Fruit fly (Drosophila melanogaster): ENCODE data around the gene CG43136.

The CG43136 gene

DNA sequence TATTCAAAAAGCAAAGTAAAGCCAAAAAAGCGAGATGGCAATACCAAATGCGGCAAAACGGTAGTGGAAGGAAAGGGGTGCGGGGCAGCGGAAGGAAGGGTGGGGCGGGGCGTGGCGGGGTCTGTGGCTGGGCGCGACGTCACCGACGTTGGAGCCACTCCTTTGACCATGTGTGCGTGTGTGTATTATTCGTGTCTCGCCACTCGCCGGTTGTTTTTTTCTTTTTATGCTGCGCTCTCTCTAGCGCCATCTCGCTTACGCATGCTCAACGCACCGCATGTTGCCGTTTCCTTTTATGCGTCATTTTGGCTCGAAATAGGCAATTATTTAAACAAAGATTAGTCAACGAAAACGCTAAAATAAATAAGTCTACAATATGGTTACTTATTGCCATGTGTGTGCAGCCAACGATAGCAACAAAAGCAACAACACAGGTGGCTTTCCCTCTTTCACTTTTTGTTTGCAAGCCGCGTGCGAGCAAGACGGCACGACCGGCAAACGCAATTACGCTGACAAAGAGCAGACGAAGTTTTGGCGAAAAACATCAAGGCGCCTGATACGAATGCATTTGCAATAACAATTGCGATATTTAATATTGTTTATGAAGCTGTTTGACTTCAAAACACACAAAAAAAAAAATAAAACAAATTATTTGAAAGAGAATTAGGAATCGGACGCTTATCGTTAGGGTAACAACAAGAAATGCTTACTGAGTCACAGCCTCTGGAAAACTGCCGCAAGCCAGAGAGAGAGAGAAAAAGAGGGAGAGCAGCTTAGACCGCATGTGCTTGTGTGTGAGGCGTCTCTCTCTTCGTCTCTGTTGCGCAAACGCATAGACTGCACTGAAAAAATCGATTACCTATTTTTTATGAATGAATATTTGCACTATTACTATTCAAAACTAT, 45.9 kb downstream of the CG43136 start (continued):
- TF ChIP-seq dsx (GFP tag; optimal IDR thresholded peaks at IDR 0.05; ENCODE audit: poor library complexity, severe bottlenecking) (peak; percentile 30), CG9139 (GFP tag; optimal IDR thresholded peaks at IDR 0.05) (no peak), eg (GFP tag; IDR thresholded peaks at IDR 0.05) (peak; percentile 61; the same call in 2 of the 3 replicates), fkh (GFP tag; optimal IDR thresholded peaks at IDR 0.05) (peak; percentile 94), CG7368 (GFP tag; optimal IDR thresholded peaks at IDR 0.05) (no peak)

DNA sequence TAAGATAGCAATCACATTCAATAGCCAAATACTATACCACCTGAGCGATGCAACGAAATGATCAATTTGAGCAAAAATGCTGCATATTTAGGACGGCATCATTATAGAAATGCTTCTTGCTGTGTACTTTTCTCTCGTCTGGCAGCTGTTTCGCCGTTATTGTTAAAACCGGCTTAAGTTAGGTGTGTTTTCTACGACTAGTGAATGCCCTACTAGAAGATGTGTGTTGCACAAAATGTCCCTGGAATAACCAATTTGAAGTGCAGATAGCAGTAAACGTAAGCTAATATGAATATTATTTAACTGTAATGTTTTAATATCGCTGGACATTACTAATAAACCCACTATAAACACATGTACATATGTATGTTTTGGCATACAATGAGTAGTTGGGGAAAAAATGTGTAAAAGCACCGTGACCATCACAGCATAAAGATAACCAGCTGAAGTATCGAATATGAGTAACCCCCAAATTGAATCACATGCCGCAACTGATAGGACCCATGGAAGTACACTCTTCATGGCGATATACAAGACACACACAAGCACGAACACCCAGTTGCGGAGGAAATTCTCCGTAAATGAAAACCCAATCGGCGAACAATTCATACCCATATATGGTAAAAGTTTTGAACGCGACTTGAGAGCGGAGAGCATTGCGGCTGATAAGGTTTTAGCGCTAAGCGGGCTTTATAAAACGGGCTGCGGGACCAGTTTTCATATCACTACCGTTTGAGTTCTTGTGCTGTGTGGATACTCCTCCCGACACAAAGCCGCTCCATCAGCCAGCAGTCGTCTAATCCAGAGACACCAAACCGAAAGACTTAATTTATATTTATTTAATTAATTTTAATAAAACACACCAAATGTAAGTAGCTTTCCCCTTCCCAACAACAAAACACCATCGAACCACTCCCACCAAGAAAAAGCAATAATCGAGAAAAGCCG, 46.9 kb downstream of the CG43136 start, which contains the start of gene Act5C:
TSS of gene Act5C (plus strand) at position 716 of the 948 bp plus-strand sequence.
- TF ChIP-seq CG3032 (tag; optimal IDR thresholded peaks at IDR 0.05) (peak; percentile 98), Sox14 (GFP tag; optimal IDR thresholded peaks at IDR 0.05) (peak; percentile 97), CG8119 (GFP tag; IDR thresholded peaks at IDR 0.05) (peak; percentile 95), fd85E (GFP tag; optimal IDR thresholded peaks at IDR 0.05) (peak; percentile 85), CG6854 (GFP tag; optimal IDR thresholded peaks at IDR 0.05) (peak; percentile 97), ss (GFP tag; optimal IDR thresholded peaks at IDR 0.05) (peak; percentile 95 to 98), CG11762 (GFP tag; optimal IDR thresholded peaks at IDR 0.05; ENCODE audit: insufficient read depth) (peak; percentile 92), CG8319 (GFP tag; optimal IDR thresholded peaks at IDR 0.05) (peak; percentile 93), Sox102F (GFP tag; optimal IDR thresholded peaks at IDR 0.05) (peak; percentile 98), salr (GFP tag; optimal IDR thresholded peaks at IDR 0.05) (peak; percentile 90 to 98), Ets96B (tag; optimal IDR thresholded peaks at IDR 0.05) (peak; percentile 97), CG6276 (GFP tag; optimal IDR thresholded peaks at IDR 0.05) (peak; percentile 95), cyc (GFP tag; optimal IDR thresholded peaks at IDR 0.05) (peak; percentile 98), topi (GFP tag; optimal IDR thresholded peaks at IDR 0.05) (peak; percentile 98), CG3919 (GFP tag; optimal IDR thresholded peaks at IDR 0.05) (peak; percentile 98), esn (GFP tag; optimal IDR thresholded peaks at IDR 0.05) (peak; percentile 98), CG10669 (GFP tag; optimal IDR thresholded peaks at IDR 0.05) (peak; percentile 99), Eip75B (GFP tag; optimal IDR thresholded peaks at IDR 0.05) (peak; percentile 98), Ets21C (GFP tag; optimal IDR thresholded peaks at IDR 0.05) (peak; percentile 92), eg (GFP tag; IDR thresholded peaks at IDR 0.05) (peak; percentile 98), CG10631 (GFP tag; optimal IDR thresholded peaks at IDR 0.05) (peak; percentile 97), CG1621 (tag; optimal IDR thresholded peaks at IDR 0.05) (peak; percentile 99), dsx (GFP tag; optimal IDR thresholded peaks at IDR 0.05; ENCODE audit: poor library complexity, severe bottlenecking) (peak; percentile 96), Hr4 (GFP tag; optimal IDR thresholded peaks at IDR 0.05) (peak; percentile 95), CG6808 (GFP tag; optimal IDR thresholded peaks at IDR 0.05) (peak; percentile 97), Smox (GFP tag; optimal IDR thresholded peaks at IDR 0.05) (peak; percentile 96), Lpt (GFP tag; optimal IDR thresholded peaks at IDR 0.05) (peak; percentile 94), Blimp-1 (GFP tag; optimal IDR thresholded peaks at IDR 0.05) (peak; percentile 86), net (GFP tag; optimal IDR thresholded peaks at IDR 0.05) (peak; percentile 97), svp (GFP tag) (peak; percentile 99), pdm3 (GFP tag; optimal IDR thresholded peaks at IDR 0.05) (peak; percentile 98), Met (GFP tag; optimal IDR thresholded peaks at IDR 0.05) (peak; percentile 97), Eip78C (GFP tag) (peak; percentile 99), CG4318 (GFP tag; optimal IDR thresholded peaks at IDR 0.05) (peak; percentile 90), CG34406 (GFP tag; optimal IDR thresholded peaks at IDR 0.05) (peak; percentile 95), CG16779 (tag; optimal IDR thresholded peaks at IDR 0.05) (peak; percentile 96), CG6792 (GFP tag; optimal IDR thresholded peaks at IDR 0.05) (peak; percentile 97), OdsH (GFP tag; optimal IDR thresholded peaks at IDR 0.05) (peak; percentile 96), fkh (GFP tag; optimal IDR thresholded peaks at IDR 0.05) (peak; percentile 38), CG15336 (GFP tag; IDR thresholded peaks at IDR 0.05) (peak; percentile 96), spab (GFP tag; optimal IDR thresholded peaks at IDR 0.05) (peak; percentile 96), CG9139 (GFP tag; optimal IDR thresholded peaks at IDR 0.05) (peak; percentile 91), CG6163 (GFP tag; IDR thresholded peaks at IDR 0.05) (peak; percentile 98)

Measured in whole organism, prepupa.